Worm (Caenorhabditis elegans): ENCODE results near the gene mut-14.

DNA sequence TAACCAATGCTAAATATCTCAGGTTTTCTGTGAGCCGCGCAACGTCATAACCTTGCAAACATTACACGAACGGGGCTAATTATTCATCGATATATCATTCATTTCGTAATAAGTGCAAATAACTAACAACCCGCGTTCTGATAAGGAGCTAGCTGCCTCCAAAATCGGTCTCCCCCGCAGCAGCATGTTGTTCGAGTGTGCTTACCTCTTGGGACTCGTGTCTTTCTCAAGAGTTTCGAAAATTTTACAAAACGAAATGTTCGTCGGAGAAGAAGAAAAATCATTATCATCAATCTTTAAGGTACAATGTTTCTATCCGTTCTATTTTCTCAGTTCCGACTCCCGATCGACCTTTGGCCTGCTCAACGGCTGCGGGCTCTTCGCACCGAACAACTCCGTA is 17.4 kb upstream of the mut-14 start:
- no peak for TF ChIP-seq hpl-2 (GFP tag; optimal IDR thresholded peaks at IDR 0.05)
- no peak for TF ChIP-seq ces-1 (GFP tag; optimal IDR thresholded peaks at IDR 0.05)
- TF ChIP-seq hlh-4 (tag; optimal IDR thresholded peaks at IDR 0.05) = no peak
